Fruit fly (Drosophila melanogaster) whole organism, embryonic: ENCODE data around the gene CG2964.

Experiments used
- Atf-2 ChIP-seq: fragments of 200-800 bp; sonication (Bioruptor generic); optimal IDR thresholded peaks from 2 replicates; lab custom pipeline; 2016; ENCODE audit warnings: missing biosample characterization, missing genetic modification characterization
- CG11560 ChIP-seq: fragments of 200-800 bp; sonication (Bioruptor generic); IDR thresholded peaks from 3 replicates; pipeline ENCODE4 v1.3.6; 2022; ENCODE audit warnings: missing biosample characterization, missing genetic modification characterization
- CG12104 ChIP-seq: fragments of 200-800 bp; sonication (Bioruptor generic); optimal IDR thresholded peaks from 3 replicates; lab custom pipeline; 2016; ENCODE audit warnings: missing biosample characterization, missing genetic modification characterization
- CG13287 ChIP-seq: fragments of 200-800 bp; sonication (Bioruptor generic); IDR thresholded peaks from 2 replicates; pipeline ENCODE4 v1.3.6; 2022; ENCODE audit warnings: missing biosample characterization, missing genetic modification characterization; ENCODE audit not compliant: partially characterized antibody
- CG14050 ChIP-seq: fragments of 200-800 bp; sonication (Bioruptor generic); IDR thresholded peaks from 3 replicates; pipeline ENCODE4 v1.3.6; 2022; ENCODE audit warnings: missing biosample characterization, missing genetic modification characterization
- CG16863 ChIP-seq: fragments of 200-800 bp; sonication (Bioruptor generic); optimal IDR thresholded peaks from 3 replicates; lab custom pipeline; 2016; ENCODE audit warnings: missing biosample characterization, missing genetic modification characterization
- CG18599 ChIP-seq: fragments of 200-800 bp; sonication (Bioruptor generic); optimal IDR thresholded peaks from 3 replicates; lab custom pipeline; 2017; ENCODE audit warnings: missing biosample characterization, missing genetic modification characterization, mild to moderate bottlenecking, moderate library complexity, missing genetic modification reagents
- CG2202 ChIP-seq: fragments of 200-800 bp; sonication (Bioruptor generic); optimal IDR thresholded peaks from 2 replicates; lab custom pipeline; 2018; ENCODE audit warnings: missing biosample characterization, mild to moderate bottlenecking, missing genetic modification characterization
- CG32532 ChIP-seq: fragments of 200-800 bp; sonication (Bioruptor generic); IDR thresholded peaks from 2 replicates; pipeline ENCODE4 v1.3.6; 2022; ENCODE audit warnings: missing biosample characterization, missing genetic modification characterization
- CG34376 ChIP-seq: fragments of 200-800 bp; sonication (Bioruptor generic); optimal IDR thresholded peaks from 2 replicates; lab custom pipeline; 2018; ENCODE audit warnings: missing biosample characterization, mild to moderate bottlenecking, missing genetic modification characterization
- CG34422 ChIP-seq: fragments of 200-800 bp; sonication (Bioruptor generic); IDR thresholded peaks from 3 replicates; pipeline ENCODE4 v1.3.6; 2022; ENCODE audit warnings: missing biosample characterization, missing genetic modification characterization
- CG6175 ChIP-seq: fragments of 200-800 bp; sonication (Bioruptor generic); IDR thresholded peaks from 3 replicates; pipeline ENCODE4 v1.3.6; 2022; ENCODE audit warnings: missing biosample characterization, missing genetic modification characterization
- CG6791 ChIP-seq: fragments of 200-800 bp; sonication (Bioruptor generic); IDR thresholded peaks from 3 replicates; pipeline ENCODE4 v1.3.6; 2022; ENCODE audit warnings: missing biosample characterization, missing genetic modification characterization; ENCODE audit not compliant: partially characterized antibody
- CG7987 ChIP-seq: fragments of 200-800 bp; sonication (Bioruptor generic); optimal IDR thresholded peaks from 2 replicates; lab custom pipeline; 2018; ENCODE audit warnings: missing biosample characterization, mild to moderate bottlenecking, missing genetic modification characterization, moderate library complexity
- CoRest ChIP-seq: fragments of 200-800 bp; sonication (Bioruptor generic); optimal IDR thresholded peaks from 3 replicates; lab custom pipeline; 2018; ENCODE audit warnings: missing biosample characterization, mild to moderate bottlenecking, missing genetic modification characterization, moderate library complexity
- Deaf1 ChIP-seq: fragments of 200-800 bp; optimal IDR thresholded peaks from 3 replicates; lab custom pipeline; 2019; ENCODE audit warnings: missing biosample characterization, mild to moderate bottlenecking, missing genetic modification characterization, moderate library complexity
- Dek ChIP-seq: fragments of 200-800 bp; sonication (Bioruptor generic); optimal IDR thresholded peaks from 3 replicates; lab custom pipeline; 2019; ENCODE audit warnings: missing biosample characterization, mild to moderate bottlenecking, missing genetic modification characterization, moderate library complexity
- Doc3 ChIP-seq: fragments of 200-800 bp; sonication (Bioruptor generic); IDR thresholded peaks from 3 replicates; pipeline ENCODE4 v1.3.6; 2022; ENCODE audit warnings: missing biosample characterization, missing genetic modification characterization; ENCODE audit not compliant: partially characterized antibody
- HHEX ChIP-seq: fragments of 200-800 bp; sonication (Bioruptor generic); optimal IDR thresholded peaks from 3 replicates; lab custom pipeline; 2017; ENCODE audit warnings: missing biosample characterization, mild to moderate bottlenecking, missing genetic modification characterization, missing genetic modification reagents
- HLH54F ChIP-seq: fragments of 200-800 bp; sonication (Bioruptor generic); optimal IDR thresholded peaks from 3 replicates; lab custom pipeline; 2016; ENCODE audit warnings: missing biosample characterization, missing genetic modification characterization
- Jarid2 ChIP-seq: fragments of 200-800 bp; sonication (Bioruptor generic); optimal IDR thresholded peaks from 3 replicates; lab custom pipeline; 2017; ENCODE audit warnings: mild to moderate bottlenecking, missing biosample characterization, missing genetic modification reagents, missing genetic modification characterization
- Lpt ChIP-seq: fragments of >200 bp; optimal IDR thresholded peaks from 2 replicates; lab custom pipeline; 2018; ENCODE audit warnings: missing biosample characterization, missing genetic modification characterization
- Max ChIP-seq: fragments of 200-800 bp; sonication (Bioruptor generic); optimal IDR thresholded peaks from 2 replicates; lab custom pipeline; 2016; ENCODE audit warnings: missing biosample characterization, mild to moderate bottlenecking, missing genetic modification characterization
- Med ChIP-seq: fragments of 200-800 bp; sonication (Bioruptor generic); peaks from one replicate; lab custom pipeline; 2016; ENCODE audit warnings: missing biosample characterization, missing genetic modification characterization, mild to moderate bottlenecking, inconsistent platforms, moderate library complexity
- Nf-YB ChIP-seq: fragments of 200-800 bp; sonication (Bioruptor generic); optimal IDR thresholded peaks from 3 replicates; lab custom pipeline; 2019; ENCODE audit warnings: missing biosample characterization, mild to moderate bottlenecking, missing genetic modification characterization, moderate library complexity
- Pdp1 ChIP-seq, 2 experiments: fragments of 200-800 bp; sonication (Bioruptor generic); optimal IDR thresholded peaks; 3 replicates each; lab custom pipeline; 2016; ENCODE audit warnings: missing biosample characterization in 2 of 2, missing genetic modification characterization in 2 of 2, mild to moderate bottlenecking in 1 of 2, moderate library complexity in 1 of 2
- Ssrp ChIP-seq: fragments of 200-800 bp; sonication (Bioruptor generic); optimal IDR thresholded peaks from 2 replicates; lab custom pipeline; 2018; ENCODE audit warnings: missing biosample characterization, mild to moderate bottlenecking, missing genetic modification characterization, moderate library complexity
- Usf ChIP-seq: fragments of 200-800 bp; sonication (Bioruptor generic); optimal IDR thresholded peaks from 2 replicates; lab custom pipeline; 2017; ENCODE audit warnings: missing genotype, missing biosample characterization, missing genetic modification characterization
- Vsx1 ChIP-seq: fragments of 200-800 bp; sonication (Bioruptor generic); optimal IDR thresholded peaks from 2 replicates; lab custom pipeline; 2017; ENCODE audit warnings: missing biosample characterization, mild to moderate bottlenecking, missing genetic modification characterization, missing genetic modification reagents
- ac ChIP-seq: fragments of 200-800 bp; sonication (Bioruptor generic); optimal IDR thresholded peaks from 3 replicates; lab custom pipeline; 2017; ENCODE audit warnings: missing biosample characterization, mild to moderate bottlenecking, missing genetic modification characterization
- amos ChIP-seq: fragments of 200-800 bp; sonication (Bioruptor generic); IDR thresholded peaks from 2 replicates; pipeline ENCODE4 v1.3.6; 2022; ENCODE audit warnings: missing biosample characterization, missing genetic modification characterization; ENCODE audit not compliant: partially characterized antibody
- caup ChIP-seq: fragments of 200-800 bp; sonication (Bioruptor generic); optimal IDR thresholded peaks from 3 replicates; lab custom pipeline; 2017; ENCODE audit warnings: missing biosample characterization, mild to moderate bottlenecking, missing genetic modification characterization, moderate library complexity; ENCODE audit not compliant: severe bottlenecking
- chif ChIP-seq, 2 experiments: fragments of 200-800 bp; sonication (Bioruptor generic); optimal IDR thresholded peaks; 3 replicates each; lab custom pipeline; 2016; ENCODE audit warnings: missing biosample characterization in 2 of 2, missing genetic modification characterization in 2 of 2
- chinmo ChIP-seq: fragments of 200-800 bp; sonication (Bioruptor generic); IDR thresholded peaks from 4 replicates; pipeline ENCODE4 v1.3.6; 2022; ENCODE audit warnings: missing biosample characterization, missing genetic modification characterization; ENCODE audit not compliant: partially characterized antibody
- emc ChIP-seq: fragments of 200-800 bp; sonication (Bioruptor generic); optimal IDR thresholded peaks from 2 replicates; lab custom pipeline; 2016; ENCODE audit warnings: missing biosample characterization, missing genetic modification characterization
- hbn ChIP-seq: fragments of 200-800 bp; sonication (Bioruptor generic); IDR thresholded peaks from 2 replicates; pipeline ENCODE4 v1.3.6; 2022; ENCODE audit warnings: missing biosample characterization, missing genetic modification characterization; ENCODE audit not compliant: partially characterized antibody
- kah ChIP-seq: fragments of 200-800 bp; sonication (Bioruptor generic); optimal IDR thresholded peaks from 2 replicates; lab custom pipeline; 2018; ENCODE audit warnings: missing biosample characterization, mild to moderate bottlenecking, missing genetic modification characterization
- maf-S ChIP-seq: fragments of 200-800 bp; sonication (Bioruptor generic); optimal IDR thresholded peaks from 2 replicates; lab custom pipeline; 2016; ENCODE audit warnings: missing biosample characterization, missing genetic modification characterization
- pfk ChIP-seq: fragments of 200-800 bp; sonication (Bioruptor generic); optimal IDR thresholded peaks from 2 replicates; lab custom pipeline; 2018; ENCODE audit warnings: missing biosample characterization, mild to moderate bottlenecking, missing genetic modification characterization, moderate library complexity
- sc ChIP-seq, 3 experiments: fragments of >200 bp in 2 of 3; fragments of 200-800 bp in 1 of 3; sonication (Bioruptor generic) in 1 of 3; optimal IDR thresholded peaks; 2 replicates in 2 of 3; 3 replicates in 1 of 3; lab custom pipeline; 2017; ENCODE audit warnings: mild to moderate bottlenecking in 1 of 3, missing biosample characterization in 1 of 3, missing genetic modification characterization in 1 of 3, missing genetic modification reagents in 1 of 3
- sisA ChIP-seq: fragments of 200-800 bp; sonication (Bioruptor generic); IDR thresholded peaks from 2 replicates; pipeline ENCODE4 v1.3.6; 2022; ENCODE audit warnings: missing biosample characterization, missing genetic modification characterization
- sob ChIP-seq: fragments of 200-800 bp; sonication (Bioruptor generic); IDR thresholded peaks from 2 replicates; pipeline ENCODE4 v1.3.6; 2022; ENCODE audit warnings: missing biosample characterization, missing genetic modification characterization
- sug ChIP-seq: fragments of 200-800 bp; optimal IDR thresholded peaks from 2 replicates; lab custom pipeline; 2019; ENCODE audit warnings: missing biosample characterization, mild to moderate bottlenecking, missing genetic modification characterization, moderate library complexity
- tap ChIP-seq: fragments of 200-800 bp; optimal IDR thresholded peaks from 3 replicates; lab custom pipeline; 2019; ENCODE audit warnings: missing biosample characterization, mild to moderate bottlenecking, missing genetic modification characterization, moderate library complexity
- tin ChIP-seq: fragments of 200-800 bp; sonication (Bioruptor generic); optimal IDR thresholded peaks from 3 replicates; lab custom pipeline; 2016; ENCODE audit warnings: missing biosample characterization, missing genetic modification characterization
- vnd ChIP-seq: fragments of 200-800 bp; sonication (Bioruptor generic); IDR thresholded peaks from 3 replicates; pipeline ENCODE4 v1.3.6; 2022; ENCODE audit warnings: missing biosample characterization, missing genetic modification characterization; ENCODE audit not compliant: partially characterized antibody
- zf30C ChIP-seq: fragments of 200-800 bp; sonication (Bioruptor generic); optimal IDR thresholded peaks from 3 replicates; lab custom pipeline; 2018; ENCODE audit warnings: missing biosample characterization, mild to moderate bottlenecking, missing genetic modification characterization

CG2964 gene

dm6 chr2L:2808038-2808699 lies 4.1 kb upstream of the CG2964 start (continued):
- TF ChIP-seq CG6791 (GFP tag; lab: Robert Waterston, UW) (0 out of 3 replicates have a peak, but pooled peaks have one; percentile 25), CG11560 (tag; lab: Robert Waterston, UW) (no peak), CG13287 (GFP tag; lab: Robert Waterston, UW) (peak; percentile 37; the same call in 1 of the 2 replicates), CG14050 (peak; percentile 56; the same call in 2 of the 3 replicates), Ssrp (no peak), hbn (no peak), chinmo (GFP tag; lab: Robert Waterston, UW) (0 out of 4 replicates have a peak, but pooled peaks have one; percentile 43), zf30C (no peak), CG7987 (GFP tag; lab: Kevin White, UChicago) (no peak), maf-S (GFP tag; lab: Kevin White, UChicago) (no peak), Atf-2 (no peak), CG6175 (GFP tag; lab: Robert Waterston, UW) (0 out of 3 replicates have a peak, but pooled peaks have one; percentile 15), kah (GFP tag; lab: Kevin White, UChicago) (no peak), Dek (tag; lab: Kevin White, UChicago) (no peak), CG32532 (GFP tag; lab: Robert Waterston, UW) (peak; percentile 21; the same call in 1 of the 2 replicates), caup (GFP tag; lab: Kevin White, UChicago) (peak; percentile 17), sug (tag; lab: Kevin White, UChicago) (peak; percentile 90), Med (GFP tag; lab: Kevin White, UChicago) (peak; percentile 58), Lpt (GFP tag; lab: Kevin White, UChicago) (no peak), CoRest (no peak), pfk (no peak), HLH54F (GFP tag; lab: Kevin White, UChicago) (no peak), tap (tag; lab: Kevin White, UChicago) (no peak), Nf-YB (peak; percentile 44), sob (GFP tag; lab: Robert Waterston, UW) (no peak), sc (optimal IDR thresholded peaks at IDR 0.05; lab: Kevin White, UChicago) (no peak), sc (GFP tag; optimal IDR thresholded peaks at IDR 0.05; lab: Kevin White, UChicago) (no peak), CG16863 (no peak), Pdp1 (GFP tag; optimal IDR thresholded peaks at IDR 0.05; lab: Kevin White, UChicago) (peak in 1 of 2 experiments; percentile 33), tin (GFP tag; lab: Kevin White, UChicago) (no peak), emc (no peak), Doc3 (no peak), chif (GFP tag; optimal IDR thresholded peaks at IDR 0.05; lab: Kevin White, UChicago) (no peak), CG34422 (GFP tag; lab: Robert Waterston, UW) (no peak), sisA (GFP tag; lab: Robert Waterston, UW) (no peak), amos (GFP tag; lab: Robert Waterston, UW) (peak; percentile 13; the same call in 1 of the 2 replicates), Usf (GFP tag; lab: Kevin White, UChicago) (no peak), HHEX (GFP tag; lab: Kevin White, UChicago) (no peak), Deaf1 (tag; lab: Kevin White, UChicago) (peak; percentile 99), CG34376 (GFP tag; lab: Kevin White, UChicago) (peak; percentile 42), vnd (GFP tag; lab: Robert Waterston, UW) (no peak), Jarid2 (GFP tag; lab: Kevin White, UChicago) (peak; percentile 56), CG12104 (GFP tag; lab: Kevin White, UChicago) (no peak), Max (no peak), CG18599 (no peak), Vsx1 (GFP tag; lab: Kevin White, UChicago) (no peak), ac (GFP tag; lab: Kevin White, UChicago) (no peak), CG2202 (tag; lab: Kevin White, UChicago) (no peak)
